Fruit fly (Drosophila melanogaster) whole organism, embryonic: ENCODE measurements around the gene RhoGAP19D.

ENCODE experiments used
- Atf6 ChIP-seq: fragments of 200-800 bp; sonication (Bioruptor generic); IDR thresholded peaks from 2 replicates; pipeline ENCODE4 v1.3.6; 2022; ENCODE audit warnings: missing biosample characterization, missing genetic modification characterization
- Awh ChIP-seq: fragments of 200-800 bp; sonication (Bioruptor generic); IDR thresholded peaks from 2 replicates; pipeline ENCODE4, ENCODE4 v1.3.6; 2022; ENCODE audit warnings: missing biosample characterization, missing genetic modification characterization
- CG10431 ChIP-seq: fragments of 200-800 bp; sonication (Bioruptor generic); optimal IDR thresholded peaks from 3 replicates; lab custom pipeline; 2018; ENCODE audit warnings: missing biosample characterization, mild to moderate bottlenecking, missing genetic modification characterization
- CG11504 ChIP-seq: fragments of 200-800 bp; sonication (Bioruptor generic); optimal IDR thresholded peaks from 3 replicates; lab custom pipeline; 2019; ENCODE audit warnings: missing biosample characterization, mild to moderate bottlenecking, missing genetic modification characterization, moderate library complexity
- CG11560 ChIP-seq: fragments of 200-800 bp; sonication (Bioruptor generic); IDR thresholded peaks from 3 replicates; pipeline ENCODE4 v1.3.6; 2022; ENCODE audit warnings: missing biosample characterization, missing genetic modification characterization
- CG12299 ChIP-seq: fragments of 200-800 bp; sonication (Bioruptor generic); optimal IDR thresholded peaks from 2 replicates; lab custom pipeline; 2018; ENCODE audit warnings: missing biosample characterization, mild to moderate bottlenecking, missing genetic modification characterization
- CG12659 ChIP-seq: fragments of 200-800 bp; sonication (Bioruptor generic); optimal IDR thresholded peaks from 3 replicates; lab custom pipeline; 2017; ENCODE audit warnings: mild to moderate bottlenecking, missing biosample characterization, missing genetic modification reagents, missing genetic modification characterization
- CG12942 ChIP-seq: fragments of 200-800 bp; sonication (Bioruptor generic); optimal IDR thresholded peaks from 3 replicates; lab custom pipeline; 2016; ENCODE audit warnings: missing biosample characterization, missing genetic modification characterization
- CG13123 ChIP-seq: fragments of 200-800 bp; sonication (Bioruptor generic); optimal IDR thresholded peaks from 2 replicates; lab custom pipeline; 2016; ENCODE audit warnings: missing biosample characterization, missing genetic modification characterization
- CG1529 ChIP-seq: fragments of 200-800 bp; sonication (Bioruptor generic); optimal IDR thresholded peaks from 3 replicates; lab custom pipeline; 2018; ENCODE audit warnings: missing biosample characterization, missing genetic modification characterization
- CG1603 ChIP-seq: fragments of 200-800 bp; sonication (Bioruptor generic); optimal IDR thresholded peaks from 2 replicates; lab custom pipeline; 2019; ENCODE audit warnings: missing biosample characterization, mild to moderate bottlenecking, missing genetic modification characterization, moderate library complexity
- CG4820 ChIP-seq: fragments of 200-800 bp; sonication (Bioruptor generic); optimal IDR thresholded peaks from 3 replicates; lab custom pipeline; 2016; ENCODE audit warnings: missing biosample characterization, missing genetic modification characterization
- CG6813 ChIP-seq: fragments of 200-800 bp; sonication (Bioruptor generic); optimal IDR thresholded peaks from 2 replicates; lab custom pipeline; 2017; ENCODE audit warnings: missing biosample characterization, missing genetic modification characterization, mild to moderate bottlenecking, moderate library complexity, missing genetic modification reagents
- CG8924 ChIP-seq: fragments of 200-800 bp; optimal IDR thresholded peaks from 3 replicates; lab custom pipeline; 2019; ENCODE audit warnings: missing biosample characterization, mild to moderate bottlenecking, missing genetic modification characterization, moderate library complexity
- D19A ChIP-seq: fragments of 200-800 bp; optimal IDR thresholded peaks from 3 replicates; lab custom pipeline; 2019; ENCODE audit warnings: missing biosample characterization, mild to moderate bottlenecking, missing genetic modification characterization, moderate library complexity
- Gsc ChIP-seq: fragments of 200-800 bp; sonication (Bioruptor generic); IDR thresholded peaks from 2 replicates; pipeline ENCODE4 v1.3.6; 2022; ENCODE audit warnings: missing biosample characterization, missing genetic modification characterization
- HmgZ ChIP-seq: fragments of 200-800 bp; sonication (Bioruptor generic); optimal IDR thresholded peaks from 2 replicates; lab custom pipeline; 2018; ENCODE audit warnings: missing biosample characterization, mild to moderate bottlenecking, missing genetic modification characterization
- Hmr ChIP-seq: fragments of 200-800 bp; sonication (Bioruptor generic); optimal IDR thresholded peaks from 3 replicates; lab custom pipeline; 2017; ENCODE audit warnings: mild to moderate bottlenecking, missing biosample characterization, missing genetic modification reagents, missing genetic modification characterization
- Hr39 ChIP-seq: fragments of >200 bp; optimal IDR thresholded peaks from 2 replicates; lab custom pipeline; 2017
- MTF-1 ChIP-seq: fragments of 200-800 bp; sonication (Bioruptor generic); optimal IDR thresholded peaks from 2 replicates; lab custom pipeline; 2018; ENCODE audit warnings: missing biosample characterization, mild to moderate bottlenecking, missing genetic modification characterization, borderline replicate concordance
- Mrtf ChIP-seq: fragments of 200-800 bp; sonication (Bioruptor generic); IDR thresholded peaks from 3 replicates; pipeline ENCODE4 v1.3.6; 2022; ENCODE audit warnings: missing biosample characterization, missing genetic modification characterization
- Myb ChIP-seq: fragments of 200-800 bp; sonication (Bioruptor generic); optimal IDR thresholded peaks from 2 replicates; lab custom pipeline; 2016; ENCODE audit warnings: missing biosample characterization, missing genetic modification characterization
- NC2β ChIP-seq: fragments of 200-800 bp; sonication (Bioruptor generic); optimal IDR thresholded peaks from 2 replicates; lab custom pipeline; 2016; ENCODE audit warnings: missing biosample characterization, missing genetic modification characterization
- NFAT ChIP-seq: fragments of 200-800 bp; sonication (Bioruptor generic); IDR thresholded peaks from 2 replicates; pipeline ENCODE4 v1.3.6; 2022; ENCODE audit warnings: missing biosample characterization, missing genetic modification characterization
- PHDP ChIP-seq: fragments of 200-800 bp; sonication (Bioruptor generic); optimal IDR thresholded peaks from 3 replicates; lab custom pipeline; 2018; ENCODE audit warnings: missing biosample characterization, mild to moderate bottlenecking, missing genetic modification characterization, moderate library complexity
- Stat92E ChIP-seq, 3 experiments: fragments of >200 bp in 2 of 3; fragments of 200-800 bp in 1 of 3; sonication (Bioruptor generic) in 1 of 3; optimal IDR thresholded peaks; 2 replicates each; lab custom pipeline; 2017 to 2019; ENCODE audit warnings: missing biosample characterization in 3 of 3, missing genetic modification characterization in 3 of 3, mild to moderate bottlenecking in 1 of 3, moderate library complexity in 1 of 3
- TFAM ChIP-seq: fragments of 200-800 bp; sonication (Bioruptor generic); optimal IDR thresholded peaks from 2 replicates; lab custom pipeline; 2017; ENCODE audit warnings: missing biosample characterization, missing genetic modification characterization, inconsistent platforms
- Trl ChIP-seq, 3 experiments: fragments of >200 bp in 2 of 3; fragments of 200-800 bp in 1 of 3; sonication (Bioruptor generic) in 1 of 3; optimal IDR thresholded peaks; 2 replicates in 1 of 3; 3 replicates in 2 of 3; lab custom pipeline; 2016 to 2017; ENCODE audit warnings: missing biosample characterization in 1 of 3, missing genetic modification characterization in 1 of 3
- az2 ChIP-seq: fragments of 200-800 bp; sonication (Bioruptor generic); optimal IDR thresholded peaks from 3 replicates; lab custom pipeline; 2016; ENCODE audit warnings: missing biosample characterization, missing genetic modification characterization
- bcd ChIP-seq: fragments of 200-800 bp; sonication (Bioruptor generic); optimal IDR thresholded peaks from 2 replicates; lab custom pipeline; 2017; ENCODE audit warnings: missing biosample characterization, mild to moderate bottlenecking, missing genetic modification characterization
- btn ChIP-seq: fragments of 200-800 bp; sonication (Bioruptor generic); optimal IDR thresholded peaks from 2 replicates; lab custom pipeline; 2016; ENCODE audit warnings: missing biosample characterization, missing genetic modification characterization
- chinmo ChIP-seq: fragments of 200-800 bp; sonication (Bioruptor generic); IDR thresholded peaks from 4 replicates; pipeline ENCODE4 v1.3.6; 2022; ENCODE audit warnings: missing biosample characterization, missing genetic modification characterization; ENCODE audit not compliant: partially characterized antibody
- da ChIP-seq: fragments of 200-800 bp; sonication (Bioruptor generic); optimal IDR thresholded peaks from 2 replicates; lab custom pipeline; 2016; ENCODE audit warnings: missing biosample characterization, missing genetic modification characterization
- esg ChIP-seq: fragments of 200-800 bp; sonication (Bioruptor generic); conservative IDR thresholded peaks from 2 replicates; pipeline ENCODE4 v1.3.6; 2022; ENCODE audit warnings: missing biosample characterization, missing genetic modification characterization
- ewg ChIP-seq: fragments of 200-800 bp; sonication (Bioruptor generic); optimal IDR thresholded peaks from 3 replicates; lab custom pipeline; 2017; ENCODE audit warnings: mild to moderate bottlenecking, missing biosample characterization, missing genetic modification reagents, missing genetic modification characterization
- gsb-n ChIP-seq: fragments of 200-800 bp; sonication (Bioruptor generic); optimal IDR thresholded peaks from 3 replicates; lab custom pipeline; 2018; ENCODE audit warnings: missing biosample characterization, mild to moderate bottlenecking, missing genetic modification characterization
- ham ChIP-seq: fragments of 200-800 bp; sonication (Bioruptor generic); IDR thresholded peaks from 2 replicates; pipeline ENCODE4 v1.3.6; 2022; ENCODE audit warnings: missing biosample characterization, missing genetic modification characterization
- kay ChIP-seq: fragments of 200-800 bp; sonication (Bioruptor generic); optimal IDR thresholded peaks from 2 replicates; lab custom pipeline; 2016; ENCODE audit warnings: missing biosample characterization, missing genetic modification characterization
- ken ChIP-seq: fragments of 200-800 bp; sonication (Bioruptor generic); IDR thresholded peaks from 3 replicates; pipeline ENCODE4 v1.3.6; 2022; ENCODE audit warnings: missing biosample characterization, missing genetic modification characterization
- lmd ChIP-seq: fragments of 200-800 bp; sonication (Bioruptor generic); IDR thresholded peaks from 2 replicates; pipeline ENCODE4 v1.3.6; 2022; ENCODE audit warnings: missing biosample characterization, missing genetic modification characterization
- lov ChIP-seq, 2 experiments: fragments of 200-800 bp in 1 of 2; fragments of >200 bp in 1 of 2; sonication (Bioruptor generic) in 1 of 2; IDR thresholded peaks in 1 of 2; optimal IDR thresholded peaks in 1 of 2; 2 replicates in 1 of 2; 3 replicates in 1 of 2; pipeline versions ENCODE4 v1.3.6 to Lab custom; 2017 to 2022; ENCODE audit warnings: missing biosample characterization in 1 of 2, missing genetic modification characterization in 1 of 2
- mam ChIP-seq: fragments of 200-800 bp; sonication (Bioruptor generic); optimal IDR thresholded peaks from 3 replicates; lab custom pipeline; 2016; ENCODE audit warnings: missing biosample characterization, missing genetic modification characterization
- otp ChIP-seq: fragments of 200-800 bp; sonication (Bioruptor generic); IDR thresholded peaks from 3 replicates; pipeline ENCODE4, ENCODE4 v1.3.6; 2022; ENCODE audit warnings: missing biosample characterization, missing genetic modification characterization
- peb ChIP-seq: fragments of 200-800 bp; sonication (Bioruptor generic); IDR thresholded peaks from 2 replicates; pipeline ENCODE4 v1.3.6; 2022; ENCODE audit warnings: missing biosample characterization, missing genetic modification characterization
- pros ChIP-seq: fragments of 200-800 bp; sonication (Bioruptor generic); optimal IDR thresholded peaks from 3 replicates; lab custom pipeline; 2019; ENCODE audit warnings: missing biosample characterization, mild to moderate bottlenecking, missing genetic modification characterization, moderate library complexity
- ro ChIP-seq: fragments of 200-800 bp; sonication (Bioruptor generic); IDR thresholded peaks from 2 replicates; pipeline ENCODE4 v1.3.6; 2022; ENCODE audit warnings: missing biosample characterization, missing genetic modification characterization
- seq ChIP-seq: fragments of 200-800 bp; sonication (Bioruptor generic); IDR thresholded peaks from 2 replicates; pipeline ENCODE4 v1.3.6; 2022; ENCODE audit warnings: missing biosample characterization, missing genetic modification characterization
- sob ChIP-seq: fragments of 200-800 bp; sonication (Bioruptor generic); IDR thresholded peaks from 2 replicates; pipeline ENCODE4 v1.3.6; 2022; ENCODE audit warnings: missing biosample characterization, missing genetic modification characterization
- toy ChIP-seq: fragments of 200-800 bp; sonication (Bioruptor generic); IDR thresholded peaks from 2 replicates; pipeline ENCODE4 v1.3.6; 2022; ENCODE audit warnings: missing biosample characterization, missing genetic modification characterization
- wdn ChIP-seq: fragments of 200-800 bp; sonication (Bioruptor generic); IDR thresholded peaks from 2 replicates; pipeline ENCODE4 v1.3.6; 2022; ENCODE audit warnings: missing biosample characterization, missing genetic modification characterization
- yki ChIP-seq: fragments of >200 bp; optimal IDR thresholded peaks from 3 replicates; lab custom pipeline; 2018

RhoGAP19D gene

dm6 chrX:20505897-20506296 is 4.6 kb downstream of the RhoGAP19D start (continued):
- TF ChIP-seq CG11560, result no peak
- TF ChIP-seq pros (GFP tag; lab: Kevin White, UChicago), result no peak
- no peak for TF ChIP-seq chinmo
- TF ChIP-seq sob (GFP tag; lab: Robert Waterston, UW), result peak; percentile 61
- TF ChIP-seq Stat92E (GFP tag; optimal IDR thresholded peaks at IDR 0.05; lab: Kevin White, UChicago), result no peak
- no peak for TF ChIP-seq ham (GFP tag; lab: Robert Waterston, UW)
- TF ChIP-seq CG12659 (GFP tag; lab: Kevin White, UChicago), result peak; percentile 13
- no peak for TF ChIP-seq CG10431 (GFP tag; lab: Kevin White, UChicago)
- TF ChIP-seq otp (GFP tag; lab: Robert Waterston, UW), result peak; percentile 46; the same call in 1 of the 3 replicates
- TF ChIP-seq PHDP (tag; lab: Kevin White, UChicago), result peak; percentile 49
- no peak for TF ChIP-seq wdn (GFP tag; lab: Robert Waterston, UW)
- TF ChIP-seq gsb-n (tag; lab: Kevin White, UChicago), result peak; percentile 22
- TF ChIP-seq mam, result no peak
- TF ChIP-seq az2, result no peak
- TF ChIP-seq yki (lab: Kevin White, UChicago), result no peak
- TF ChIP-seq btn, result no peak
- no peak for TF ChIP-seq esg (GFP tag; lab: Robert Waterston, UW)
- TF ChIP-seq ro (GFP tag; lab: Robert Waterston, UW), result no peak
- TF ChIP-seq CG1529 (GFP tag; lab: Kevin White, UChicago), result peak; percentile 10
- peak; percentile 45 for TF ChIP-seq ewg (GFP tag; lab: Kevin White, UChicago)
- TF ChIP-seq CG13123 (GFP tag; lab: Kevin White, UChicago), result peak; percentile 49
- peak; percentile 37 for TF ChIP-seq CG1603 (tag; lab: Kevin White, UChicago)
- TF ChIP-seq D19A (tag; lab: Kevin White, UChicago), result no peak
- no peak for TF ChIP-seq Trl (optimal IDR thresholded peaks at IDR 0.05; lab: Kevin White, UChicago)
- peak; percentile 13 for TF ChIP-seq Trl (GFP tag; optimal IDR thresholded peaks at IDR 0.05; lab: Kevin White, UChicago)
- peak; percentile 2 for TF ChIP-seq NC2β (GFP tag; lab: Kevin White, UChicago)
- TF ChIP-seq Gsc, result no peak
- peak; percentile 53 for TF ChIP-seq CG11504 (tag; lab: Kevin White, UChicago)
- peak; percentile 46 for TF ChIP-seq CG12942 (GFP tag; lab: Kevin White, UChicago)
- TF ChIP-seq lmd (GFP tag; lab: Robert Waterston, UW), result no peak
- TF ChIP-seq CG12299 (tag; lab: Kevin White, UChicago), result no peak
- no peak for TF ChIP-seq Myb
- TF ChIP-seq Hr39 (lab: Kevin White, UChicago), result no peak
- peak; percentile 57; the same call in 1 of the 2 replicates for TF ChIP-seq Awh (GFP tag; lab: Robert Waterston, UW)
- TF ChIP-seq CG4820, result no peak
- TF ChIP-seq ken (GFP tag; lab: Robert Waterston, UW), result no peak
- TF ChIP-seq Atf6 (GFP tag; lab: Robert Waterston, UW), result peak; percentile 50; the same call in 1 of the 2 replicates
- TF ChIP-seq Hmr (GFP tag; lab: Kevin White, UChicago), result peak; percentile 44
- TF ChIP-seq toy (GFP tag; lab: Robert Waterston, UW), result no peak
- no peak for TF ChIP-seq HmgZ
- peak; percentile 8 for TF ChIP-seq kay (GFP tag; lab: Kevin White, UChicago)
- no peak for TF ChIP-seq NFAT (GFP tag; lab: Robert Waterston, UW)
- no peak for TF ChIP-seq CG8924 (tag; lab: Kevin White, UChicago)
- no peak for TF ChIP-seq lov (optimal IDR thresholded peaks at IDR 0.05; lab: Kevin White, UChicago)
- TF ChIP-seq lov (GFP tag; IDR thresholded peaks at IDR 0.05; lab: Robert Waterston, UW), result no peak
- peak; percentile 52 for TF ChIP-seq CG6813 (GFP tag; lab: Kevin White, UChicago)
- no peak for TF ChIP-seq da (GFP tag; lab: Kevin White, UChicago)
- peak; percentile 3 for TF ChIP-seq MTF-1 (GFP tag; lab: Kevin White, UChicago)
- peak; percentile 9; the same call in 1 of the 2 replicates for TF ChIP-seq peb (GFP tag; lab: Robert Waterston, UW)
- no peak for TF ChIP-seq seq
- TF ChIP-seq Mrtf (GFP tag; lab: Robert Waterston, UW), result peak; percentile 33; the same call in 1 of the 3 replicates
- peak; percentile 49 for TF ChIP-seq bcd
- TF ChIP-seq TFAM (GFP tag; lab: Kevin White, UChicago), result no peak
